Worm (Caenorhabditis elegans) whole organism, young adult: ENCODE data around the gene T22B2.2.
A peak's percentile ranks its signal among the peaks of the same experiment; 100 is the strongest.

ENCODE experiments used
- F33H1.4 ChIP-seq: fragments of 200-800 bp; sonication (Bioruptor generic); IDR thresholded peaks from 2 replicates; pipeline ENCODE4 v1.3.6; 2022; ENCODE audit warnings: missing genetic modification reagents, missing genetic modification characterization, missing compliant biosample characterization
- Y67H2A.10 ChIP-seq: fragments of 200-800 bp; sonication (Bioruptor generic); conservative IDR thresholded peaks from 2 replicates; pipeline ENCODE4 v1.3.6; 2022; ENCODE audit warnings: missing genetic modification reagents, missing genetic modification characterization, missing compliant biosample characterization
- dpl-1 ChIP-seq: fragments of 150-350 bp; optimal IDR thresholded peaks from 2 replicates; lab custom pipeline; 2014; ENCODE audit warnings: missing biosample characterization, missing genetic modification reagents, missing genetic modification characterization
- him-1 ChIP-seq: sonication (generic microtip); optimal IDR thresholded peaks from 2 replicates; lab custom pipeline; 2016; ENCODE audit warnings: missing genotype, missing genetic modification reagents, missing genetic modification characterization, missing compliant biosample characterization
- lin-40 ChIP-seq: sonication (generic microtip); optimal IDR thresholded peaks from 2 replicates; lab custom pipeline; 2016; ENCODE audit warnings: missing genetic modification characterization, mild to moderate bottlenecking, missing compliant biosample characterization, missing genotype, missing genetic modification reagents
- lsl-1 ChIP-seq: fragments of 200-800 bp; sonication (Bioruptor generic); optimal IDR thresholded peaks from 2 replicates; lab custom pipeline; 2018; ENCODE audit warnings: mild to moderate bottlenecking, missing genetic modification characterization, moderate library complexity, missing compliant biosample characterization
- mel-28 ChIP-seq: sonication (generic microtip); optimal IDR thresholded peaks from 2 replicates; lab custom pipeline; 2016; ENCODE audit warnings: borderline replicate concordance, mild to moderate bottlenecking, missing genetic modification characterization, missing compliant biosample characterization
- nfya-1 ChIP-seq: sonication (generic microtip); optimal IDR thresholded peaks from 2 replicates; lab custom pipeline; 2017; ENCODE audit warnings: antibody characterized with exemption, missing compliant biosample characterization, missing genetic modification characterization, borderline replicate concordance; ENCODE audit not compliant: insufficient read depth
- nhr-90 ChIP-seq: sonication (generic microtip); optimal IDR thresholded peaks from 2 replicates; lab custom pipeline; 2016; ENCODE audit warnings: missing genotype, mild to moderate bottlenecking, missing genetic modification characterization, missing compliant biosample characterization
- unc-62 ChIP-seq: fragments of 150-350 bp; optimal IDR thresholded peaks from 2 replicates; lab custom pipeline; 2014; ENCODE audit warnings: missing biosample characterization, missing genetic modification reagents, missing genetic modification characterization

DNA sequence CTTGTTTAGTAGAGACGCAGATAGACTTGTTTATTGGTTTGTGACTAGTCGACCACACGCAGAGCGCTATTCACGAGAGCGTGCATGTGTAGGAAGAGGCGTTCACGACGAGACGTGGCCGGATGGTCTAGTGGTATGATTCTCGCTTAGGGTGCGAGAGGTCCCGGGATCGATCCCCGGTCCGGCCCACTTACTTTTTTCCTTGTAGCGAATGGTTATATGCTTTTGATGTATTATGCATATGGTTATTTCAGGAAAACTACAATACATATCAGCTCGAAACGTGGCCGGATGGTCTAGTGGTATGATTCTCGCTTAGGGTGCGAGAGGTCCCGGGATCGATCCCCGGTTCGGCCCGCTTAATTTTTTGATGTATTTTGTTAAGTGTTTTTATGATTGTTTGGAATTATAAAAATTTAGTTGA lies 49.8 kb downstream of the T22B2.2 start:
- no peak for TF ChIP-seq dpl-1
- TF ChIP-seq F33H1.4 (GFP tag; lab: Robert Waterston, UW): 0 out of 2 replicates have a peak, but pooled peaks have one; percentile 6
- peak; percentile 95 for TF ChIP-seq him-1 (tag; lab: Kevin White, UChicago)
- TF ChIP-seq mel-28 (tag; lab: Kevin White, UChicago): peak; percentile 63
- TF ChIP-seq lsl-1: peak; percentile 36
- no peak for TF ChIP-seq nfya-1 (tag; lab: Kevin White, UChicago)
- peak; percentile 90 for TF ChIP-seq nhr-90 (tag; lab: Kevin White, UChicago)
- TF ChIP-seq lin-40: peak; percentile 86
- TF ChIP-seq Y67H2A.10 (GFP tag; lab: Robert Waterston, UW): no peak
- TF ChIP-seq unc-62: no peak
